Fruit fly (Drosophila melanogaster): ENCODE results near the gene TpnC73F.

- TF ChIP-seq CTCF (optimal IDR thresholded peaks at IDR 0.05) (no peak), CG8478 (optimal IDR thresholded peaks at IDR 0.05) (no peak)
Observed at dm6 chr3L:17001055-17001454, 44.8 kb upstream of the TpnC73F start.

Data from S2 (cell line).